Worm (Caenorhabditis elegans): ENCODE measurements around the gene klf-1.

klf-1 gene

ce11 chrIII:2826770-2827169, 47.8 kb upstream of the klf-1 start, which contains the start of gene Y71H2AM.1:
Gene Y71H2AM.1, plus strand, starts transcription at chrIII:2827070.
- no peak for TF ChIP-seq snpc-4 (GFP tag; optimal IDR thresholded peaks at IDR 0.05)
- TF ChIP-seq snpc-4 (tag; optimal IDR thresholded peaks at IDR 0.05), result no peak
- TF ChIP-seq repo-1 (tag; optimal IDR thresholded peaks at IDR 0.05), result no peak
- TF ChIP-seq madf-6 (GFP tag; IDR thresholded peaks at IDR 0.05), result no peak
- no peak for TF ChIP-seq mes-4 (tag; optimal IDR thresholded peaks at IDR 0.05)
- no peak for TF ChIP-seq xnd-1 (tag; optimal IDR thresholded peaks at IDR 0.05)
- no peak for TF ChIP-seq attf-3 (GFP tag; conservative IDR thresholded peaks at IDR 0.05)
- TF ChIP-seq nfya-1 (tag; optimal IDR thresholded peaks at IDR 0.05; ENCODE audit: borderline replicate concordance, insufficient read depth), result no peak
- no peak for TF ChIP-seq F52B5.7 (tag; optimal IDR thresholded peaks at IDR 0.05)
- no peak for TF ChIP-seq lin-35 (GFP tag; optimal IDR thresholded peaks at IDR 0.05)
- no peak for TF ChIP-seq efl-1 (GFP tag; optimal IDR thresholded peaks at IDR 0.05)
- no peak for TF ChIP-seq snpc-1.1 (tag; optimal IDR thresholded peaks at IDR 0.05; ENCODE audit: insufficient read depth)
- TF ChIP-seq unc-130 (GFP tag; optimal IDR thresholded peaks at IDR 0.05), result no peak
- no peak for TF ChIP-seq him-1 (tag; optimal IDR thresholded peaks at IDR 0.05)
- no peak for TF ChIP-seq nhr-90 (tag; optimal IDR thresholded peaks at IDR 0.05)
- no peak for TF ChIP-seq ceh-27 (GFP tag; optimal IDR thresholded peaks at IDR 0.05)
- TF ChIP-seq bed-2 (GFP tag; IDR thresholded peaks at IDR 0.05), result no peak
- TF ChIP-seq snpc-3.4 (tag; optimal IDR thresholded peaks at IDR 0.05), result no peak
- no peak for TF ChIP-seq ceh-91 (GFP tag; IDR thresholded peaks at IDR 0.05)

ce11 chrIII:2832483-2832882, 42.1 kb upstream of the klf-1 start, which contains the start of gene Y71H2AM.29:
Gene Y71H2AM.29, plus strand, starts transcription at chrIII:2832783.
- no peak for TF ChIP-seq ztf-28 (GFP tag; IDR thresholded peaks at IDR 0.05)
- TF ChIP-seq mcd-1 (GFP tag; IDR thresholded peaks at IDR 0.05), result no peak
- TF ChIP-seq bed-2 (GFP tag; IDR thresholded peaks at IDR 0.05), result no peak
- TF ChIP-seq F33H1.4 (GFP tag; IDR thresholded peaks at IDR 0.05), result no peak
- no peak for TF ChIP-seq dox-1 (GFP tag; IDR thresholded peaks at IDR 0.05)
- TF ChIP-seq chd-7 (tag; optimal IDR thresholded peaks at IDR 0.05), result no peak
- TF ChIP-seq lin-40 (tag; optimal IDR thresholded peaks at IDR 0.05), result no peak
- TF ChIP-seq F10E7.11 (tag; optimal IDR thresholded peaks at IDR 0.05), result no peak
- TF ChIP-seq attf-5 (GFP tag; optimal IDR thresholded peaks at IDR 0.05), result no peak
- TF ChIP-seq ceh-27 (GFP tag; optimal IDR thresholded peaks at IDR 0.05), result no peak
- TF ChIP-seq lir-1 (GFP tag; conservative IDR thresholded peaks at IDR 0.05), result no peak
- TF ChIP-seq hlh-26 (GFP tag; conservative IDR thresholded peaks at IDR 0.05), result no peak
- no peak for TF ChIP-seq nhr-179 (tag; optimal IDR thresholded peaks at IDR 0.05)
- TF ChIP-seq ZK185.1 (tag; optimal IDR thresholded peaks at IDR 0.05; ENCODE audit: poor library complexity, severe bottlenecking), result no peak
- no peak for TF ChIP-seq madf-6 (GFP tag; IDR thresholded peaks at IDR 0.05)
- TF ChIP-seq F23B12.7 (tag; optimal IDR thresholded peaks at IDR 0.05; ENCODE audit: insufficient read depth), result no peak
- TF ChIP-seq F37B4.10 (GFP tag; IDR thresholded peaks at IDR 0.05), result no peak
- TF ChIP-seq Y56A3A.18 (GFP tag; IDR thresholded peaks at IDR 0.05), result no peak
- no peak for TF ChIP-seq F55B11.4 (tag; optimal IDR thresholded peaks at IDR 0.05; ENCODE audit: borderline replicate concordance, insufficient read depth)
- no peak for TF ChIP-seq nfya-2 (GFP tag; IDR thresholded peaks at IDR 0.05)

- TF ChIP-seq aptf-3 (GFP tag; IDR thresholded peaks at IDR 0.05) (no peak), ceh-100 (GFP tag; IDR thresholded peaks at IDR 0.05) (no peak), Y56A3A.18 (GFP tag; IDR thresholded peaks at IDR 0.05) (no peak)
Measured at ce11 chrIII:2834363-2834762, 40.3 kb upstream of the klf-1 start, which contains the start of gene txdc-17. Gene txdc-17, plus strand, starts transcription at chrIII:2834663.

All from whole organism, young adult.